Fruit fly (Drosophila melanogaster) whole organism, adult: Measurements from ENCODE around the gene CG31807.

ENCODE experiments used
- CG11617 ChIP-seq: fragments of 200-800 bp; sonication (Bioruptor generic); optimal IDR thresholded peaks from 2 replicates; lab custom pipeline; 2017; ENCODE audit warnings: mild to moderate bottlenecking, missing biosample characterization, missing genetic modification reagents, missing genetic modification characterization
- CG12768 ChIP-seq: fragments of 200-800 bp; sonication (Bioruptor generic); optimal IDR thresholded peaks from 2 replicates; lab custom pipeline; 2017; ENCODE audit warnings: missing biosample characterization, missing genetic modification characterization, mild to moderate bottlenecking, moderate library complexity, missing genetic modification reagents
- CG33017 ChIP-seq: fragments of 200-800 bp; sonication (Bioruptor generic); optimal IDR thresholded peaks from 2 replicates; lab custom pipeline; 2018; ENCODE audit warnings: missing biosample characterization, mild to moderate bottlenecking, missing genetic modification characterization, moderate library complexity
- CG5204 ChIP-seq: fragments of 200-800 bp; sonication (Bioruptor generic); optimal IDR thresholded peaks from 2 replicates; lab custom pipeline; 2016; ENCODE audit warnings: missing biosample characterization, missing genetic modification characterization
- CG7045 ChIP-seq: fragments of 200-800 bp; sonication (Bioruptor generic); optimal IDR thresholded peaks from 2 replicates; lab custom pipeline; 2017; ENCODE audit warnings: missing biosample characterization, mild to moderate bottlenecking, missing genetic modification characterization
- CG7101 ChIP-seq: fragments of 200-800 bp; sonication (Bioruptor generic); optimal IDR thresholded peaks from 2 replicates; lab custom pipeline; 2018; ENCODE audit warnings: missing biosample characterization, mild to moderate bottlenecking, missing genetic modification characterization, moderate library complexity
- Crg-1 ChIP-seq: fragments of 200-800 bp; sonication (Bioruptor generic); optimal IDR thresholded peaks from 2 replicates; lab custom pipeline; 2016; ENCODE audit warnings: missing biosample characterization, missing genetic modification characterization
- Hr96 ChIP-seq: fragments of 200-800 bp; sonication (Bioruptor generic); optimal IDR thresholded peaks from 2 replicates; lab custom pipeline; 2016; ENCODE audit warnings: missing biosample characterization, missing genetic modification characterization
- cic ChIP-seq: fragments of 200-800 bp; sonication (Bioruptor generic); optimal IDR thresholded peaks from 2 replicates; lab custom pipeline; 2017; ENCODE audit warnings: missing biosample characterization, mild to moderate bottlenecking, missing genetic modification characterization, moderate library complexity
- cnc ChIP-seq, 2 experiments: fragments of >200 bp; optimal IDR thresholded peaks; 2 replicates each; lab custom pipeline; 2017
- kay ChIP-seq: fragments of 200-800 bp; sonication (Bioruptor generic); peaks from one replicate; lab custom pipeline; 2016; ENCODE audit warnings: missing biosample characterization, missing genetic modification characterization, borderline replicate concordance
- ovo ChIP-seq: fragments of 200-800 bp; sonication (Bioruptor generic); optimal IDR thresholded peaks from 2 replicates; lab custom pipeline; 2016; ENCODE audit warnings: missing biosample characterization, missing genetic modification characterization
- tj ChIP-seq: fragments of 200-800 bp; sonication (Bioruptor generic); optimal IDR thresholded peaks from 3 replicates; lab custom pipeline; 2017; ENCODE audit warnings: missing biosample characterization, mild to moderate bottlenecking, missing genetic modification characterization, moderate library complexity
- toe ChIP-seq: fragments of 200-800 bp; sonication (Bioruptor generic); optimal IDR thresholded peaks from 2 replicates; lab custom pipeline; 2016; ENCODE audit warnings: missing biosample characterization, missing genetic modification characterization

Gene CG31807

DNA sequence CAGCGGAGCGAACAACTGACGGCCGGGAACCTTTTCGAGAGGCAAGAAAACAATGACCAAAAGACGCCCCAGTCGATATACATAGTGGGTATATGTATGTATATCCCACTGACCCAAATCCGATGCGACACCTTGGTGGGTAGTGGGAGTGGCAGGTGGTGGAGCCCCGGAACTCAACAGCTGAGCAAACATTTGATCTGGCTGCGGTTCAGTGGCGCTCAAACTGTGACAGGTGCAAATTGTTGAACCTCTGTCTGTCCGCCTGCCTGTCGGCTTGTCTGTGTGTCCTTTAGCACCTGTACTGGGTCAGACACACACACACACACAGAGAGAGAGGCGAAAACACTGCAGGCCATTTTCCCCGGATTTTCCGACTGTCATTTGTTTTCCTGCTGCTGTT, 40.4 kb downstream of the CG31807 start:
- no peak for TF ChIP-seq toe (GFP tag; lab: Kevin White, UChicago)

DNA sequence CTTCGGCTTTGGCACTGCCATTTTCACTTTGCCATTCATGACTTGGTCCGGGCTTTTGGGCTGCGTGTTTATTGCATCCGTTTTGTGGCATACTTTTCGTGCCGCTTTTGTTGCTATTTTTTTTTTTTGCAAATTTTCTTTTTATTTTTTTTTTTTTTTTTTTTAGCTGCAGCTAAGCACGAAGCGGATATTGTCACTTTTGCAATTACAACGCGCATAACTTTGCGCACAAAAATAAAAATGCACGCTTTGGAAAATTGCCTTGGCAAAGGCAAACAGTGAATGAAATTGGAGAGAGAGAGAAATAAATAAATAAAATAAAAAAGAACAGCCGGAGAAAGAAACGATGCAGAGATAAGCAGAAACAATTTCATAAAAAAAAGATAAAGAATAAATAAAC, 43.0 kb downstream of the CG31807 start:
- TF ChIP-seq cnc (optimal IDR thresholded peaks at IDR 0.05; lab: Kevin White, UChicago) (no peak), CG7045 (GFP tag; lab: Kevin White, UChicago) (no peak), CG7101 (tag; lab: Kevin White, UChicago) (no peak), tj (GFP tag; lab: Kevin White, UChicago) (peak; percentile 60)

DNA sequence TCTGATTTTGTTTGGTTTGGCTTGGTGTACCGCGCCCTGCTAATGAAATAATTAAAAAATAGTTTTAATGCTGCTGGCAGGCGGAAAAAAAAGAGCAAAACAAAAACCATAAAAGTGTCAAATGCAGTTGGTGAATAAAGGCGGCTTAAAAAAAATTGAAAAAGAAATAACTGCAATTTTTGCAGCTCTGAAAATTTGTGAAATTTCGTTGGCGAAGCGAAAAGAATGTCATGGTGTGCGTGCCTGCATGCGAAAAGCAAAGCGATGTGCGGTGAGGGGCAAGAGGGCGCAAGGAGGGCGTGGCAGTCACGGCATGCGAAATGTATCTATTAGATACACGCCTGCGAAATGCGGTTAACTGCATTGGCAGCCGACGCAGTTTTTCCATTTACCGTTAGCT, 45.5 kb downstream of the CG31807 start:
- TF ChIP-seq tj (GFP tag; lab: Kevin White, UChicago): peak; percentile 95
- TF ChIP-seq cnc (optimal IDR thresholded peaks at IDR 0.05; lab: Kevin White, UChicago): no peak

DNA sequence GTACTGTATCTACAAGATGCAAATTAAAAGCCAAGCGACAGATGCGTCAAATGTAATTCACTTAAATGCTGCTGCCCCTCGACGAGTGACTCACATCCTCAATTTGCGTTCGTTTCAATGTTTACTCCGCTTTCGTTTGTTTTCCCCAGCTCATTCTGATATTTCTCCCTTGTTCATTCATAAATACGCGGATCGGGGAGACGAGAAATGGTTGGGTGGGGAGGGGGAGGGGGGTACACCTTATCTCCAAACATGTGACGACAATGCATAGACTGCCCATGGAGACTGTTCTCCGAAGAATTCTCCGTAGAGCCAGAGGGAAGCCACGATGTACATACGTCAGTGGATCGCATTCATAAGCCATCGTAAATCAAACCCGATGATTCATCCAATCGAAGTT, 46.5 kb downstream of the CG31807 start:
- TF ChIP-seq tj (GFP tag; lab: Kevin White, UChicago) (no peak), CG7101 (tag; lab: Kevin White, UChicago) (peak; percentile 1), CG12768 (GFP tag; lab: Kevin White, UChicago) (no peak), CG7045 (GFP tag; lab: Kevin White, UChicago) (no peak), CG33017 (tag; lab: Kevin White, UChicago) (no peak), cnc (optimal IDR thresholded peaks at IDR 0.05; lab: Kevin White, UChicago) (no peak), CG11617 (no peak), kay (GFP tag; lab: Kevin White, UChicago) (peak; percentile 9), Crg-1 (no peak), Hr96 (no peak), cic (peak; percentile 75), ovo (GFP tag; lab: Kevin White, UChicago) (no peak), CG5204 (GFP tag; lab: Kevin White, UChicago) (no peak)
